Fruit fly (Drosophila melanogaster) whole organism: ENCODE data around the gene Uch.

Experiments used
- CG8478 ChIP-seq: fragments of >200 bp; optimal IDR thresholded peaks from 2 replicates; lab custom pipeline; 2018; ENCODE audit warnings: inconsistent platforms
- Dll ChIP-seq: fragments of >200 bp; optimal IDR thresholded peaks from 2 replicates; lab custom pipeline; 2017
- EcR ChIP-seq, 2 experiments: fragments of >200 bp; optimal IDR thresholded peaks; 2 replicates each; lab custom pipeline; 2017; ENCODE audit warnings: missing biosample characterization in 2 of 2, missing genetic modification characterization in 2 of 2, missing genetic modification reagents in 2 of 2
- pan ChIP-seq: fragments of >200 bp; optimal IDR thresholded peaks from 2 replicates; lab custom pipeline; 2017
- psq ChIP-seq: fragments of >200 bp; optimal IDR thresholded peaks from 2 replicates; lab custom pipeline; 2017
- usp ChIP-seq: fragments of >200 bp; optimal IDR thresholded peaks from 2 replicates; lab custom pipeline; 2017; ENCODE audit warnings: missing biosample characterization, missing genetic modification characterization, mixed read lengths

Uch gene

DNA sequence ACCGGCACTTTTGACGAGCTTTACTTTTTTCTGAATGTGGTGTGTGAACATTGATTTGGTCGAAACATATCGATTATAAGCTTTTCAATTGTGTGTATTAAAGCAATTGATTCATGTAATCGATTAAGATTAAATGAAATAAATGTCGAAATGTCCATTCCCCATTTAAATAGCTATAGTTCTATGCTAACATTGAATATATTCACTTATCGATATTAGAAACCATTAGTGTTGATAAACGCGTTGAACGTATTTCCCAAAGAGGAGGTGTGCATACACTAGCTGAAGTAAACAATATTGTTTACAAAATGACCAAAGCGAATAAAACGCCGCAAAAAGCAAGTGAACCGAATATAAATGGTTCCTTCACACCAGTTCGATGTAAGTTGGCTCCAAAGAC is at the start of gene Uch, which contains the start of gene CG34174:
Uch (minus strand) TSS at position 208 of the 400 bp plus-strand sequence.
CG34174 (plus strand) TSS at position 263 of the 400 bp plus-strand sequence.
- no peak for TF ChIP-seq psq (lab: Kevin White, UChicago)

DNA sequence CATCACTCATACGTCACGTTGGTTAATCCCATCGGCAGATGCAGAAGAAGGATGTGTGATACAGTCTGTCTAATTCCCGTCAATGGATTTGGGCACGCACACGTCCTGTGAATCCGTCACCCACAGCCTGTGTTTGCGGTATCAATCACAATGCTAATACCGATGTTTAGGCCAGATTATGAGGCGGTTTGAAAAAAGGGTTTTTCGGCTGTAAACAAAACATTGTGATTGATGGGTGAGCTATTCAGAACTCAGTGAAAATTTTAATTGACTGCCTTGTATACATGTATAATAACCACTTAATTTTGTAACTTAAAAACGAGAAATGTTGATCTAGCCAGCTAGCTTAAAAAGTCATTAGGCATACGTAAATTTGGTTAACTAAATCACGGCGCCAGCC is 49.1 kb upstream of the Uch start, which contains the start of gene CG4270:
CG4270 (plus strand) TSS at position 301 of the 400 bp plus-strand sequence.
- TF ChIP-seq pan (lab: Kevin White, UChicago) (no peak), CG8478 (lab: Kevin White, UChicago) (no peak), Dll (no peak), EcR (GFP tag; optimal IDR thresholded peaks at IDR 0.05; lab: Kevin White, UChicago) (no peak), psq (lab: Kevin White, UChicago) (no peak)

DNA sequence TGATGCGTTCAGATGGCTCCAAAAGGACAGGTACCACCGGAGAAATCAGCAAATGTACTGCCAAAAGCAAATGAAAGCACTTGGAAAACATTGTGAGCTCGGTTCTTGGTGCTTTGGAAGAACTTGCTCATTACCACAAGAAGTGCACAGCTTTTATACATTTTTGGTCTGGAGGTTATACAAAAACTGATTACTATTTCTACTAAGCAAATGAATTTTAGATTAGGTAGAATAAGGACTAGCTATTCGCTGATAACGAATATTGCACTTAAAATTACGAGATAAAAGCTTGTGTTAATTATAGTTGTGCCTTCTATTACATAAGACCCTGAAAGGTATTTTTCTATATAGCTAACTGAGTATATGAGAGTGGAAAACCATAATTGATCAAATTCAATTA is 40.9 kb upstream of the Uch start, which contains the start of gene Send1:
Send1 (minus strand) TSS at position 101 of the 400 bp plus-strand sequence.
- no peak for TF ChIP-seq CG8478 (lab: Kevin White, UChicago)
- no peak for TF ChIP-seq pan (lab: Kevin White, UChicago)
- no peak for TF ChIP-seq psq (lab: Kevin White, UChicago)
- TF ChIP-seq Dll, result no peak
- TF ChIP-seq usp, result no peak
- no peak for TF ChIP-seq EcR (GFP tag; optimal IDR thresholded peaks at IDR 0.05; lab: Kevin White, UChicago)

DNA sequence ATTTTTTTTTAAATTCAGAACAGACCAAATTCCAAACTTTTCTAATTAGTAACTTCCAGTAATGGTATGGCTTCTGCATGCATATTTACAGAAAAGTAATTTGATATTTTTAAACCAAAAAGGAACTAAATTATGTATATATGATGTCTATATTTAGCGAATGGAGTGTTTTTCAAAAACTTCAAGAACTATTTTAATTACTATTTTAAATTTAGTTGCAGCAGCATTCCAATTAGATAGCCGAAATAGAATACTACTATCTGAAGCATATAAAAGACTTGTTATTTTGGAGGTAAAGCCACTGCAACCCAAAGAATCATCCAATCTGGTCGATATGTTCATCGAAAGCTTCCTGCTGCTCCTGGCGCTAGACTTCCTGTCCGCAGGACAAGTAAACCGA is 38.7 kb upstream of the Uch start, which contains the start of gene CG17234:
CG17234 (plus strand) TSS at position 301 of the 400 bp plus-strand sequence.
- no peak for TF ChIP-seq EcR (GFP tag; optimal IDR thresholded peaks at IDR 0.05; lab: Kevin White, UChicago)
- TF ChIP-seq Dll, result no peak
- TF ChIP-seq CG8478 (lab: Kevin White, UChicago), result no peak
- TF ChIP-seq pan (lab: Kevin White, UChicago), result no peak
- no peak for TF ChIP-seq usp
- TF ChIP-seq psq (lab: Kevin White, UChicago), result no peak

DNA sequence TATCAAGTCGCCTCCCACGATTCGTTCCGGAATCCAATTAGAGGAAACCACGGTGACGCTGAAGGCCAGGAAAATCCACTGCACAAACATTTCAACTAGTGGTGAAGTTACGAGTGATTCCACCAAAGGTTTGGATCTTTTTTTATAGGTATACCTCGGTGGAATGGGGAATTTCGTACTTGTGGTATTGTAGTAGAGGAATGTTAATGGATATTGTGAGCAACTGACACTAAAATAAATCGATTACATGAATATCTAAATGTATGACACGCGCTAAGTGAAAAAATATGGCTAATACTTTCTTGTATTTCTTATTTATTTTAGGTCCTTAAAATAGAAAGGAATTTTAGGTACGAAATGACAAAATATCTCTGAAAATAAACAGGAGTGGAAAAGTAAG is 38.2 kb upstream of the Uch start, which contains the start of gene CG17239:
CG17239 (minus strand) TSS at position 101 of the 400 bp plus-strand sequence.
- no peak for TF ChIP-seq Dll
- TF ChIP-seq EcR (GFP tag; optimal IDR thresholded peaks at IDR 0.05; lab: Kevin White, UChicago), result no peak
- TF ChIP-seq psq (lab: Kevin White, UChicago), result no peak
- no peak for TF ChIP-seq pan (lab: Kevin White, UChicago)
- no peak for TF ChIP-seq CG8478 (lab: Kevin White, UChicago)
- TF ChIP-seq usp, result no peak

DNA sequence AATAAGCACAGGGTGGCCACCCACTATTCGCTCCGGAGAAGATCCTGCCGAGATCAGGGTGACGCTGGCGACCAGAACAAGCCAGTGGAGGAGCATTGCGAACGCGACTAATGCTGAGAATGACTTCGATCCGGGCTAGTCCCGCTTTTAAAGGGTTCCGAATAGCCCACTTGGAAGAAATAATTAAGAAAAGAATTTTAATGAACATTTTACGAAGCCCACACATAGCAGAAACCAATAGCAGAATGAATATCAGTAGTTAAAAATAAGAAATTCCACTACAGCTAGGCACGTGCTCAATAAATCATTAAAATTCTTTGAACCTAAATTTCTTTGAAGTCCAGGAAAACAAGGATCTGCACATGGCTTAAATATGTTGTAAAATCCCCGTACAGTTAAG is 37.2 kb upstream of the Uch start, which contains the start of gene Ser12:
Ser12 (minus strand) TSS at position 101 of the 400 bp plus-strand sequence.
- TF ChIP-seq pan (lab: Kevin White, UChicago), result no peak
- TF ChIP-seq CG8478 (lab: Kevin White, UChicago), result no peak
- TF ChIP-seq usp, result no peak
- TF ChIP-seq psq (lab: Kevin White, UChicago), result no peak
- no peak for TF ChIP-seq EcR (GFP tag; optimal IDR thresholded peaks at IDR 0.05; lab: Kevin White, UChicago)
- no peak for TF ChIP-seq Dll

dm6 chr2L:2249578-2249977 is 35.6 kb upstream of the Uch start:
- no peak for TF ChIP-seq psq (lab: Kevin White, UChicago)
- TF ChIP-seq usp, result no peak
- no peak for TF ChIP-seq pan (lab: Kevin White, UChicago)
- no peak for TF ChIP-seq Dll
- no peak for TF ChIP-seq EcR (GFP tag; optimal IDR thresholded peaks at IDR 0.05; lab: Kevin White, UChicago)
- TF ChIP-seq CG8478 (lab: Kevin White, UChicago), result no peak

DNA sequence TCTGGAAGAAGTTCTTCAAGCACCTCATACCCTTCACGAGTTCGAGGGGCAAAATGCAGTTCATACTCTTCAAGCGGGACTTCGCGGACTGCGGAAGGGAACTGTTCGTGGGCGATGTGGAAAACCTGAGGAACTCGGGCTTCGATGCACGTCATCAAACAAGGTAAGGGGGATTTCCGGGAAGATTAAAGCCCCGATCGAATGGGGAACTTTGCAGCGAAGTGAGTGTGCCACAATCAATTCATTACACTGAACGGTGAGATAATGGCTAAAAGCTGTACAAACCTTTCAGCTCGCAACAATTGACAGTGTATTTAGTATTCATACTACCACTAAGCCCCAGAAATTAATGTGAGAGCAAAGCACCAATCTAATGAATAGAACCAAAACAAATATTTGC is 28.8 kb upstream of the Uch start:
- no peak for TF ChIP-seq psq (lab: Kevin White, UChicago)
- no peak for TF ChIP-seq pan (lab: Kevin White, UChicago)
- no peak for TF ChIP-seq usp
- no peak for TF ChIP-seq Dll
- TF ChIP-seq EcR (GFP tag; optimal IDR thresholded peaks at IDR 0.05; lab: Kevin White, UChicago), result no peak
- TF ChIP-seq CG8478 (lab: Kevin White, UChicago), result no peak

DNA sequence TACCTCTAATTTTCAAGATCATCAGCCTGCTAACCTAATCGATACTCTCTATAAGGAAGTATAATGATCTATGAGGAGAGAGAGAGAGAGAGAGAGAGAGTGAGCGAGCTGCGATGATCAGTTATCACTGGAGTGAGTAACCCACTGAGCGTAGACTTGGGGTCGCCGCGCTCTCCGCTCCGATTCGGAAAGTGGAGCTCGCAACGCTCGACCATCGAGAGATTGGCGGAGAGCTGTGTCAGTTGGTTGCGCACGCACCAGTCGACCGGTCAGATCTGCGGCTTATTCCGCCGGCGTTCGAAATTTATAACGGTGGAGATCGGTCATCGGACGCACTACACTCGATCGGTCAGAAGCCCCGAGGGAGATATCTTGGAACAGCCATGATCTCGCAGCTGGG is 28.1 kb upstream of the Uch start, which contains the start of gene CG4267:
CG4267 (plus strand) TSS at position 240 of the 400 bp plus-strand sequence.
- TF ChIP-seq Dll, result peak; percentile 96
- no peak for TF ChIP-seq psq (lab: Kevin White, UChicago)
- no peak for TF ChIP-seq CG8478 (lab: Kevin White, UChicago)
- TF ChIP-seq EcR (GFP tag; optimal IDR thresholded peaks at IDR 0.05; lab: Kevin White, UChicago), result peak in 1 of 2 experiments; percentile 42
- no peak for TF ChIP-seq usp
- TF ChIP-seq pan (lab: Kevin White, UChicago), result no peak

dm6 chr2L:2240493-2240892 is 26.5 kb upstream of the Uch start, which contains the start of gene Tengl1:
Gene Tengl1, minus strand, starts transcription at chr2L:2240593.
- TF ChIP-seq usp, result no peak
- TF ChIP-seq EcR (GFP tag; optimal IDR thresholded peaks at IDR 0.05; lab: Kevin White, UChicago), result no peak
- TF ChIP-seq psq (lab: Kevin White, UChicago), result no peak
- TF ChIP-seq Dll, result no peak
- TF ChIP-seq pan (lab: Kevin White, UChicago), result no peak
- TF ChIP-seq CG8478 (lab: Kevin White, UChicago), result no peak

DNA sequence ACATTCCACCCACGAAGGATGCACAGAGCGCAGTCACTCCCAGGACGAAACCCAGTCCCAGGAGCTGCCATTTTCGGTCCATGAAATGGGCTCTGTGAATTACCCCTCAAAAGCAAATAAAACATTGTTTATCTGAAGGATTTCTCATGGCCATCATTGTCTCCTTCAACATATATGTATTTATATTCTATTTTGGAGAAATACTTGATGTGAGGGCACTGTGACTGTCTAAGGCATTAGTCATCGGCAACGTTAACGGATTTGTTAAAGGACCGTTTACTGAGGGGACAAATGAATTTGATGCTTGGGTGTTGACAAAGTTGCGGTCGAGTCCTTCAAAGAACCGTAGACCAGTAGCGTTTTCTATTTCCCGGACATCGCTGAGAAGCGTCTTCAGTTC is 25.3 kb upstream of the Uch start, which contains the start of gene Tengl2:
Tengl2 (minus strand) TSS at position 101 of the 400 bp plus-strand sequence.
- TF ChIP-seq Dll (no peak), CG8478 (lab: Kevin White, UChicago) (no peak), usp (no peak), EcR (GFP tag; optimal IDR thresholded peaks at IDR 0.05; lab: Kevin White, UChicago) (no peak), psq (lab: Kevin White, UChicago) (no peak), pan (lab: Kevin White, UChicago) (no peak)

dm6 chr2L:2238151-2238550 is 24.1 kb upstream of the Uch start, which contains the start of gene Tengl3:
Gene Tengl3, minus strand, starts transcription at chr2L:2238251.
- TF ChIP-seq psq (lab: Kevin White, UChicago), result no peak
- TF ChIP-seq EcR (GFP tag; optimal IDR thresholded peaks at IDR 0.05; lab: Kevin White, UChicago), result no peak
- TF ChIP-seq CG8478 (lab: Kevin White, UChicago), result no peak
- no peak for TF ChIP-seq pan (lab: Kevin White, UChicago)
- TF ChIP-seq usp, result no peak
- no peak for TF ChIP-seq Dll
